Worm (Caenorhabditis elegans): ENCODE results near the gene bus-5.

The bus-5 gene

DNA sequence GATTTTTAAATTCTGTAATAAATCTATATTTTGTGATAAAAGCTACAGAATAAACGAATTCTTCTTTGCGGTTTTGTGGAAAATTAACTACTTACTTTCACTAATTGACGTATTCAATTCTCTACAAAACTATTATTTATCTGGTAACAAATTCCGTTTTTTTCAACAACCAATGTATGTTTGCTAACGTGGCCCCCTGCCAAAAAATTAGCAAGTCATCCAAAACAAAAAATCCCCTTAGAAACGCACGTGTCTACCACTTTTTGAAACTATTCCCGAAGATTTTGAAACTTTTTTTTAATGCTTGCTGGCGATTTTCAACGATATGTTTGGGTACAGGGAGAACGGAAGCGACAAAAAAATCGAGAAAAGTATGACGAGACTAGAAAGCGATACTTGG, 27.9 kb downstream of the bus-5 start, which contains the start of gene F49H12.2:
TSS of gene F49H12.2 (plus strand) at position 301 of the 400 bp plus-strand sequence.
- TF ChIP-seq hlh-17 (GFP tag; optimal IDR thresholded peaks at IDR 0.05; ENCODE audit: borderline replicate concordance) (no peak), pax-3 (tag; optimal IDR thresholded peaks at IDR 0.05) (no peak), efl-1 (optimal IDR thresholded peaks at IDR 0.05) (no peak), efl-1 (GFP tag; optimal IDR thresholded peaks at IDR 0.05 in 1 of 2) (no peak), ceh-8 (GFP tag; optimal IDR thresholded peaks at IDR 0.05) (no peak), skn-1 (tag; optimal IDR thresholded peaks at IDR 0.05) (no peak), egl-13 (tag; optimal IDR thresholded peaks at IDR 0.05) (no peak)

ce11 chrX:2084019-2084418, 28.9 kb downstream of the bus-5 start, which contains the start of gene F49H12.3:
TSS of gene F49H12.3 (plus strand) at chrX:2084375.
- peak; percentile 49 for TF ChIP-seq unc-86 (tag; optimal IDR thresholded peaks at IDR 0.05)
- TF ChIP-seq fkh-8 (tag; optimal IDR thresholded peaks at IDR 0.05) = peak; percentile 67
- peak; percentile 45 for TF ChIP-seq nhr-71 (tag; optimal IDR thresholded peaks at IDR 0.05)
- no peak for TF ChIP-seq hpl-2 (GFP tag; optimal IDR thresholded peaks at IDR 0.05)
- peak; percentile 43 for TF ChIP-seq lin-14 (GFP tag; optimal IDR thresholded peaks at IDR 0.05)
- peak; percentile 39 for TF ChIP-seq dsc-1 (tag; optimal IDR thresholded peaks at IDR 0.05)
- no peak for TF ChIP-seq mdl-1 (tag; optimal IDR thresholded peaks at IDR 0.05)
- peak; percentile 28 for TF ChIP-seq nhr-47 (tag; optimal IDR thresholded peaks at IDR 0.05)

ce11 chrX:2079536-2079935, 33.4 kb downstream of the bus-5 start, which contains the start of gene F49H12.4:
TSS of gene F49H12.4 (plus strand) at chrX:2079836.
- TF ChIP-seq ceh-82 (tag; optimal IDR thresholded peaks at IDR 0.05) (no peak), dsc-1 (tag; optimal IDR thresholded peaks at IDR 0.05) (peak; percentile 17)

- TF ChIP-seq egl-13 (tag; optimal IDR thresholded peaks at IDR 0.05) = peak; percentile 55
- peak; percentile 19 for TF ChIP-seq nhr-11 (tag; optimal IDR thresholded peaks at IDR 0.05)
- peak; percentile 8 for TF ChIP-seq pax-3 (tag; optimal IDR thresholded peaks at IDR 0.05)
- TF ChIP-seq fkh-4 (tag; optimal IDR thresholded peaks at IDR 0.05; ENCODE audit: borderline replicate concordance) = no peak
- TF ChIP-seq vab-15 (tag; optimal IDR thresholded peaks at IDR 0.05) = no peak
- peak; percentile 74 for TF ChIP-seq fkh-8 (tag; optimal IDR thresholded peaks at IDR 0.05)
- TF ChIP-seq nhr-47 (tag; optimal IDR thresholded peaks at IDR 0.05) = peak; percentile 51
- peak; percentile 39 for TF ChIP-seq nhr-71 (tag; optimal IDR thresholded peaks at IDR 0.05)
- no peak for TF ChIP-seq blmp-1 (tag; optimal IDR thresholded peaks at IDR 0.05)
- TF ChIP-seq lin-15B (tag; optimal IDR thresholded peaks at IDR 0.05) = no peak
- TF ChIP-seq snpc-4 (tag; optimal IDR thresholded peaks at IDR 0.05) = no peak
- peak; percentile 84 for TF ChIP-seq dsc-1 (tag; optimal IDR thresholded peaks at IDR 0.05)
Observed at ce11 chrX:2078822-2079221, 34.1 kb downstream of the bus-5 start.

DNA sequence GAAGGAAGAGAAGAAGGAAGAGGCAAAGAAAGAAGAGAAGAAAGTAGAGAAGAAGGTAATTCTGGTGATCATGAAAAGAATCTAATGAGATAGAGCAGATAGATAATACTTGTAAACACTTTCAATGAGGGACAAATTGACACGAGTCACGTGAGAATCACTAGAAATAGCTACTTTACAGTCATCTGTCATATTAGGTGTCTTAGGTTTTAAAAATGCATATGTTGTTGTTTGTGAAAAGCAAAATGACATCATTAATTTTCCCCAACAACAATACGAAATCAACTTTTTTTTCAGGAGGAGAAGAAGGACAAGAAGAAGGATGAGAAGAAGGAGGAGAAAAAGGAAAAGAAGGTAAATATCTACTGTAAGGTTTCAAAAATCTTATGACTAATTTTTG, 37.7 kb downstream of the bus-5 start:
- TF ChIP-seq nhr-90 (tag; optimal IDR thresholded peaks at IDR 0.05; ENCODE audit: poor library complexity) (peak; percentile 27), nhr-71 (tag; optimal IDR thresholded peaks at IDR 0.05) (peak; percentile 76), ceh-82 (tag; optimal IDR thresholded peaks at IDR 0.05) (no peak), nhr-20 (tag; optimal IDR thresholded peaks at IDR 0.05) (peak; percentile 71), lin-35 (GFP tag; optimal IDR thresholded peaks at IDR 0.05) (peak; percentile 6 to 40), nhr-47 (tag; optimal IDR thresholded peaks at IDR 0.05) (peak; percentile 5), elt-3 (tag; optimal IDR thresholded peaks at IDR 0.05) (peak in 1 of 6 experiments; percentile 43), nhr-28 (tag; optimal IDR thresholded peaks at IDR 0.05) (no peak), mep-1 (tag; optimal IDR thresholded peaks at IDR 0.05) (peak; percentile 50), irx-1 (tag; optimal IDR thresholded peaks at IDR 0.05) (peak; percentile 1), nhr-19 (GFP tag; conservative IDR thresholded peaks at IDR 0.05) (peak; percentile 34; the same call in 1 of the 2 replicates), dsc-1 (tag; optimal IDR thresholded peaks at IDR 0.05) (peak; percentile 14), unc-86 (tag; optimal IDR thresholded peaks at IDR 0.05) (no peak), Y116A8C.19 (tag; optimal IDR thresholded peaks at IDR 0.05; ENCODE audit: borderline replicate concordance) (no peak), efl-1 (optimal IDR thresholded peaks at IDR 0.05) (no peak), efl-1 (GFP tag; optimal IDR thresholded peaks at IDR 0.05 in 1 of 2) (peak in 1 of 2 experiments; percentile 91), snu-23 (GFP tag; optimal IDR thresholded peaks at IDR 0.05) (peak; percentile 63), sox-4 (tag; optimal IDR thresholded peaks at IDR 0.05) (peak; percentile 2), hpl-2 (GFP tag; optimal IDR thresholded peaks at IDR 0.05) (no peak), nhr-85 (tag) (peak; percentile 95), lin-14 (GFP tag; optimal IDR thresholded peaks at IDR 0.05) (peak; percentile 72), tbx-2 (tag; optimal IDR thresholded peaks at IDR 0.05) (peak; percentile 26)

All from whole organism, L1 larva.